Worm (Caenorhabditis elegans) whole organism, young adult: ENCODE measurements around the gene C39E9.8.

Source experiments
- F10E7.11 ChIP-seq: sonication (generic microtip); optimal IDR thresholded peaks from 2 replicates; lab custom pipeline; 2017; ENCODE audit warnings: mild to moderate bottlenecking, missing genetic modification characterization, moderate library complexity, missing compliant biosample characterization
- Y53G8AR.9 ChIP-seq: fragments of 200-800 bp; sonication (Bioruptor generic); conservative IDR thresholded peaks from 2 replicates; pipeline ENCODE4 v1.3.6; 2022; ENCODE audit warnings: missing genetic modification reagents, missing genetic modification characterization, missing compliant biosample characterization
- him-1 ChIP-seq: sonication (generic microtip); optimal IDR thresholded peaks from 2 replicates; lab custom pipeline; 2016; ENCODE audit warnings: missing genotype, missing genetic modification reagents, missing genetic modification characterization, missing compliant biosample characterization
- hlh-12 ChIP-seq: sonication (generic microtip); optimal IDR thresholded peaks from 2 replicates; lab custom pipeline; 2016; ENCODE audit warnings: missing genetic modification characterization, missing compliant biosample characterization
- lin-35 ChIP-seq, 3 experiments: fragments of 150-350 bp in 2 of 3; sonication (generic microtip) in 1 of 3; optimal IDR thresholded peaks; 2 replicates each; lab custom pipeline; 2014 to 2018; ENCODE audit warnings: missing biosample characterization in 3 of 3, missing genetic modification characterization in 3 of 3, missing genetic modification reagents in 3 of 3
- mel-28 ChIP-seq: sonication (generic microtip); optimal IDR thresholded peaks from 2 replicates; lab custom pipeline; 2016; ENCODE audit warnings: borderline replicate concordance, mild to moderate bottlenecking, missing genetic modification characterization, missing compliant biosample characterization

DNA sequence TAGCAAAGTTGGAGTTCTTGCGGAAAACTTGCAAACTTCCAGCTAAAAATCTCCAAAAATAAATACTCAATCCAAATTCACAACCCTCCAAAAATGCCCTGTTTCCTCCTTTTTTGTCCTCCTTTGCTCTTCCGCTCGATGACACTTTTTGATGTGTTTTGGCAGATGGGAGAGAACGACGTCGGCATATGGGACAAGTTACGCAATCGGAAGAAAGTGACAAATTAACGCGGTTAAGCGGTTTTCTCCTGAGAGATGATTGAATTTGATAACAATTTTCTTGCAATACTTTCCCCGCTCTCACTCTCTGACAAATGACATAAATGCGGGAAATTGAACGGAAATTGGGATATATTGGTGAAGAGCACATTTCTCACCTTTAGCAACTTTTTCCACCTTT lies 37.4 kb downstream of the C39E9.8 start:
- TF ChIP-seq lin-35 (GFP tag; optimal IDR thresholded peaks at IDR 0.05; lab: Kevin White, UChicago), result no peak
- TF ChIP-seq Y53G8AR.9, result no peak
- no peak for TF ChIP-seq F10E7.11
- TF ChIP-seq hlh-12 (tag; lab: Kevin White, UChicago), result no peak
- TF ChIP-seq mel-28 (tag; lab: Kevin White, UChicago), result no peak
- no peak for TF ChIP-seq him-1 (tag; lab: Kevin White, UChicago)
